Worm (Caenorhabditis elegans) whole organism, L4 larva: ENCODE measurements around the gene EGAP1.5.

Experiments
- F10B5.3 ChIP-seq: sonication (generic microtip); optimal IDR thresholded peaks from 2 replicates; lab custom pipeline; 2016; ENCODE audit warnings: mild to moderate bottlenecking, missing genetic modification characterization, missing compliant biosample characterization
- F49E8.2 ChIP-seq: sonication (generic microtip); optimal IDR thresholded peaks from 2 replicates; lab custom pipeline; 2016; ENCODE audit warnings: missing compliant biosample characterization, mild to moderate bottlenecking, missing genetic modification characterization, borderline replicate concordance
- Y5F2A.4 ChIP-seq: fragments of 200-800 bp; sonication (Bioruptor generic); optimal IDR thresholded peaks from 2 replicates; lab custom pipeline; 2018; ENCODE audit warnings: mild to moderate bottlenecking, missing genetic modification characterization, missing compliant biosample characterization
- Y75B8A.6 ChIP-seq: fragments of 200-800 bp; sonication (Bioruptor generic); IDR thresholded peaks from 2 replicates; pipeline ENCODE4 v1.3.6; 2022; ENCODE audit warnings: missing genetic modification reagents, missing genetic modification characterization, missing compliant biosample characterization
- ceh-44 ChIP-seq: fragments of 200-800 bp; sonication (Bioruptor generic); IDR thresholded peaks from 2 replicates; pipeline ENCODE4 v1.3.6; 2022; ENCODE audit warnings: missing genetic modification reagents, missing genetic modification characterization, missing compliant biosample characterization
- daf-16 ChIP-seq, 3 experiments: sonication (generic microtip); optimal IDR thresholded peaks; 2 replicates each; lab custom pipeline; 2016 to 2017; ENCODE audit warnings: missing genetic modification characterization in 3 of 3, missing genetic modification reagents in 3 of 3, mild to moderate bottlenecking in 2 of 3, missing compliant biosample characterization in 2 of 3, missing biosample characterization in 1 of 3, moderate library complexity in 1 of 3
- dmd-6 ChIP-seq: fragments of 200-800 bp; sonication (Bioruptor generic); IDR thresholded peaks from 2 replicates; pipeline ENCODE4 v1.3.6; 2022; ENCODE audit warnings: missing genetic modification reagents, missing genetic modification characterization, missing compliant biosample characterization
- dve-1 ChIP-seq: sonication (generic microtip); optimal IDR thresholded peaks from 2 replicates; lab custom pipeline; 2017; ENCODE audit warnings: antibody characterized with exemption, mild to moderate bottlenecking, missing genetic modification characterization, missing compliant biosample characterization; ENCODE audit not compliant: insufficient read depth
- egl-43 ChIP-seq: fragments of 200-800 bp; sonication (Bioruptor generic); IDR thresholded peaks from 2 replicates; pipeline ENCODE4 v1.3.6; 2022; ENCODE audit warnings: missing genetic modification reagents, missing genetic modification characterization, missing compliant biosample characterization
- fkh-10 ChIP-seq: fragments of 150-350 bp; optimal IDR thresholded peaks from 2 replicates; lab custom pipeline; 2014; ENCODE audit warnings: missing biosample characterization, missing genetic modification reagents, missing genetic modification characterization
- fos-1 ChIP-seq: fragments of 150-350 bp; optimal IDR thresholded peaks from 2 replicates; lab custom pipeline; 2014; ENCODE audit warnings: missing biosample characterization, missing genetic modification characterization
- hif-1 ChIP-seq, 2 experiments: sonication (generic microtip); optimal IDR thresholded peaks; 2 replicates each; lab custom pipeline; 2016 to 2017; ENCODE audit warnings: missing compliant biosample characterization in 2 of 2, missing genetic modification characterization in 2 of 2, missing genetic modification reagents in 2 of 2, missing genotype in 2 of 2, mild to moderate bottlenecking in 1 of 2
- hlh-11 ChIP-seq: fragments of 200-800 bp; sonication (Bioruptor generic); optimal IDR thresholded peaks from 2 replicates; lab custom pipeline; 2018; ENCODE audit warnings: mild to moderate bottlenecking, missing genetic modification characterization, missing compliant biosample characterization
- hlh-30 ChIP-seq: sonication (generic microtip); optimal IDR thresholded peaks from 2 replicates; lab custom pipeline; 2017; ENCODE audit warnings: antibody characterized with exemption, mild to moderate bottlenecking, missing genetic modification characterization, missing compliant biosample characterization; ENCODE audit not compliant: insufficient read depth
- lin-13 ChIP-seq: fragments of 150-350 bp; optimal IDR thresholded peaks from 2 replicates; lab custom pipeline; 2014; ENCODE audit warnings: missing biosample characterization, missing genetic modification reagents, missing genetic modification characterization
- lin-39 ChIP-seq: fragments of 150-350 bp; optimal IDR thresholded peaks from 2 replicates; lab custom pipeline; 2014; ENCODE audit warnings: missing biosample characterization, missing genetic modification reagents, missing genetic modification characterization
- lir-3 ChIP-seq: sonication (generic microtip); optimal IDR thresholded peaks from 2 replicates; lab custom pipeline; 2016; ENCODE audit warnings: mild to moderate bottlenecking, missing genetic modification characterization, missing compliant biosample characterization
- madf-5 ChIP-seq, 2 experiments: fragments of 200-800 bp; sonication (Bioruptor generic); IDR thresholded peaks; 2 replicates each; pipeline ENCODE4 v1.3.6; 2022; ENCODE audit warnings: missing compliant biosample characterization in 2 of 2, missing genetic modification characterization in 2 of 2
- mdl-1 ChIP-seq, 2 experiments: fragments of 150-350 bp in 1 of 2; sonication (generic microtip) in 1 of 2; optimal IDR thresholded peaks; 2 replicates each; lab custom pipeline; 2014 to 2017; ENCODE audit warnings: missing biosample characterization in 2 of 2, missing genetic modification characterization in 2 of 2
- mdt-29 ChIP-seq: fragments of 200-800 bp; sonication (Bioruptor generic); IDR thresholded peaks from 2 replicates; pipeline ENCODE4 v1.3.6; 2022; ENCODE audit warnings: missing genetic modification reagents, missing genetic modification characterization, missing compliant biosample characterization
- mxl-2 ChIP-seq: fragments of 200-800 bp; sonication (Bioruptor generic); conservative IDR thresholded peaks from 2 replicates; pipeline ENCODE4 v1.3.6; 2022; ENCODE audit warnings: missing genetic modification reagents, missing genetic modification characterization, missing compliant biosample characterization
- nhr-111 ChIP-seq: fragments of 200-800 bp; sonication (Bioruptor generic); optimal IDR thresholded peaks from 2 replicates; lab custom pipeline; 2018; ENCODE audit warnings: mild to moderate bottlenecking, missing genetic modification characterization, missing compliant biosample characterization
- nhr-28 ChIP-seq: fragments of 150-350 bp; optimal IDR thresholded peaks from 2 replicates; lab custom pipeline; 2014; ENCODE audit warnings: missing biosample characterization, missing genetic modification characterization
- nhr-41 ChIP-seq: fragments of 200-800 bp; sonication (Bioruptor generic); IDR thresholded peaks from 2 replicates; pipeline ENCODE4 v1.3.6; 2022; ENCODE audit warnings: missing genetic modification reagents, missing genetic modification characterization, missing compliant biosample characterization
- php-3 ChIP-seq: fragments of 200-800 bp; sonication (Bioruptor generic); IDR thresholded peaks from 2 replicates; pipeline ENCODE4 v1.3.6; 2022; ENCODE audit warnings: missing genetic modification reagents, missing genetic modification characterization, missing compliant biosample characterization
- pqm-1 ChIP-seq: sonication (generic microtip); optimal IDR thresholded peaks from 2 replicates; lab custom pipeline; 2017; ENCODE audit warnings: missing biosample characterization, missing genetic modification characterization
- saeg-2 ChIP-seq: fragments of 200-800 bp; sonication (Bioruptor generic); IDR thresholded peaks from 2 replicates; pipeline ENCODE4 v1.3.6; 2022; ENCODE audit warnings: missing genetic modification reagents, missing genetic modification characterization, missing compliant biosample characterization
- unc-130 ChIP-seq: sonication (generic microtip); optimal IDR thresholded peaks from 2 replicates; lab custom pipeline; 2016; ENCODE audit warnings: missing genetic modification reagents, missing genetic modification characterization, missing compliant biosample characterization
- unc-62 ChIP-seq, 3 experiments: fragments of 150-350 bp in 1 of 3; sonication (generic microtip); optimal IDR thresholded peaks in 2 of 3; peaks in 1 of 3; 1 replicate in 1 of 3; 2 replicates in 2 of 3; lab custom pipeline; 2014 to 2017; ENCODE audit warnings: missing biosample characterization in 3 of 3, missing genetic modification characterization in 3 of 3, missing genetic modification reagents in 3 of 3, missing genotype in 1 of 3
- ztf-11 ChIP-seq: fragments of 150-350 bp; optimal IDR thresholded peaks from 2 replicates; lab custom pipeline; 2014; ENCODE audit warnings: missing biosample characterization, missing genetic modification characterization
- ztf-7 ChIP-seq: fragments of 150-350 bp; optimal IDR thresholded peaks from 2 replicates; lab custom pipeline; 2014; ENCODE audit warnings: missing biosample characterization, missing genetic modification characterization

Gene EGAP1.5

ce11 chrIII:5965368-5965767 lies 33.8 kb downstream of the EGAP1.5 start:
- peak in 1 of 2 experiments; percentile 10 for TF ChIP-seq unc-62 (GFP tag; optimal IDR thresholded peaks at IDR 0.05 in 1 of 2; lab: Kevin White, UChicago)
- TF ChIP-seq unc-62 (tag; optimal IDR thresholded peaks at IDR 0.05; lab: Kevin White, UChicago), result no peak
- TF ChIP-seq egl-43, result no peak
- TF ChIP-seq, all 104 proteins: peak for 1

- TF ChIP-seq F49E8.2 (tag; lab: Kevin White, UChicago) (no peak), ztf-7 (no peak), ceh-44 (GFP tag; lab: Robert Waterston, UW) (no peak), nhr-28 (peak; percentile 61), daf-16 (GFP tag; optimal IDR thresholded peaks at IDR 0.05; lab: Kevin White, UChicago) (no peak), daf-16 (tag; optimal IDR thresholded peaks at IDR 0.05; lab: Kevin White, UChicago) (peak; percentile 96), fos-1 (tag; lab: Kevin White, UChicago) (no peak), unc-62 (GFP tag; optimal IDR thresholded peaks at IDR 0.05 in 1 of 2; lab: Kevin White, UChicago) (peak in 1 of 2 experiments; percentile 51), unc-62 (tag; optimal IDR thresholded peaks at IDR 0.05; lab: Kevin White, UChicago) (no peak), mdt-29 (GFP tag; lab: Robert Waterston, UW) (no peak), hlh-11 (tag; lab: Kevin White, UChicago) (peak; percentile 16), pqm-1 (tag; lab: Kevin White, UChicago) (peak; percentile 79), dmd-6 (GFP tag; lab: Robert Waterston, UW) (peak; percentile 23; the same call in 1 of the 2 replicates), lin-39 (tag; lab: Kevin White, UChicago) (no peak), lin-13 (GFP tag; lab: Kevin White, UChicago) (no peak), dve-1 (tag; lab: Kevin White, UChicago) (peak; percentile 4)
Observed at ce11 chrIII:5965839-5966463, 34.4 kb downstream of the EGAP1.5 start, which contains the start of gene dct-6. Gene dct-6 (plus strand): TSS chrIII:5966413.

- no peak for TF ChIP-seq php-3 (GFP tag; lab: Robert Waterston, UW)
- TF ChIP-seq unc-130 (GFP tag; lab: Kevin White, UChicago), result no peak
- TF ChIP-seq hif-1 (tag; optimal IDR thresholded peaks at IDR 0.05; lab: Kevin White, UChicago), result no peak
- no peak for TF ChIP-seq saeg-2
- no peak for TF ChIP-seq hlh-30 (tag; lab: Kevin White, UChicago)
- TF ChIP-seq F10B5.3 (tag; lab: Kevin White, UChicago), result no peak
- no peak for TF ChIP-seq Y75B8A.6 (GFP tag; lab: Robert Waterston, UW)
- no peak for TF ChIP-seq mdl-1 (tag; optimal IDR thresholded peaks at IDR 0.05; lab: Kevin White, UChicago)
- TF ChIP-seq nhr-111 (GFP tag; lab: Kevin White, UChicago), result no peak
- no peak for TF ChIP-seq mxl-2 (GFP tag; lab: Robert Waterston, UW)
- TF ChIP-seq madf-5 (GFP tag; IDR thresholded peaks at IDR 0.05; lab: Robert Waterston, UW), result no peak
- no peak for TF ChIP-seq nhr-41 (GFP tag; lab: Robert Waterston, UW)
- TF ChIP-seq fkh-10 (GFP tag; lab: Kevin White, UChicago), result no peak
- TF ChIP-seq Y5F2A.4 (GFP tag; lab: Kevin White, UChicago), result no peak
- no peak for TF ChIP-seq ztf-11 (tag; lab: Kevin White, UChicago)
- TF ChIP-seq fos-1 (tag; lab: Kevin White, UChicago), result no peak
- TF ChIP-seq, all 104 proteins: peak for 0
Observed at ce11 chrIII:5967640-5968039, 36.1 kb downstream of the EGAP1.5 start.

ce11 chrIII:5975005-5975730 lies 43.6 kb downstream of the EGAP1.5 start, which contains the start of gene mlp-1:
Gene mlp-1 (minus strand): TSS chrIII:5975055.
- TF ChIP-seq lir-3 (no peak), fkh-10 (GFP tag; lab: Kevin White, UChicago) (no peak), unc-130 (GFP tag; lab: Kevin White, UChicago) (no peak)
